Worm (Caenorhabditis elegans) whole organism, mixed stage, embryonic: ENCODE results near the gene his-71.

Experiments
- mep-1 ChIP-seq: fragments of 150-350 bp; optimal IDR thresholded peaks from 2 replicates; lab custom pipeline; 2017; ENCODE audit warnings: missing biosample characterization, missing genetic modification reagents, missing genetic modification characterization, inconsistent platforms
- nhr-12 ChIP-seq: fragments of 150-350 bp; optimal IDR thresholded peaks from 2 replicates; lab custom pipeline; 2014; ENCODE audit warnings: missing biosample characterization, missing genetic modification characterization
- nhr-237 ChIP-seq: fragments of 150-350 bp; optimal IDR thresholded peaks from 2 replicates; lab custom pipeline; 2014; ENCODE audit warnings: missing biosample characterization, missing genetic modification characterization
- nhr-28 ChIP-seq: fragments of 150-350 bp; optimal IDR thresholded peaks from 2 replicates; lab custom pipeline; 2014; ENCODE audit warnings: missing biosample characterization, missing genetic modification characterization
- pha-4 ChIP-seq: fragments of 150-350 bp; optimal IDR thresholded peaks from 2 replicates; lab custom pipeline; 2018; ENCODE audit warnings: missing biosample characterization, missing genetic modification reagents, missing genetic modification characterization
- snpc-4 ChIP-seq: fragments of 150-350 bp; optimal IDR thresholded peaks from 2 replicates; lab custom pipeline; 2014; ENCODE audit warnings: missing biosample characterization, missing genetic modification characterization
- unc-39 ChIP-seq: fragments of 150-350 bp; optimal IDR thresholded peaks from 2 replicates; lab custom pipeline; 2014; ENCODE audit warnings: missing biosample characterization, missing genetic modification characterization
- ztf-11 ChIP-seq: fragments of 150-350 bp; optimal IDR thresholded peaks from 2 replicates; lab custom pipeline; 2014; ENCODE audit warnings: missing biosample characterization, missing genetic modification characterization

- TF ChIP-seq nhr-28 (tag; lab: Kevin White, UChicago), result no peak
- TF ChIP-seq ztf-11 (tag; lab: Kevin White, UChicago), result no peak
- TF ChIP-seq unc-39 (tag; lab: Kevin White, UChicago), result no peak
- TF ChIP-seq pha-4 (tag; lab: Kevin White, UChicago), result no peak
- no peak for TF ChIP-seq snpc-4 (tag; lab: Kevin White, UChicago)
- no peak for TF ChIP-seq nhr-12 (tag; lab: Kevin White, UChicago)
- TF ChIP-seq nhr-237 (tag; lab: Kevin White, UChicago), result no peak
- no peak for TF ChIP-seq mep-1 (tag; lab: Kevin White, UChicago)
Observed at ce11 chrX:7968537-7968936, 13.3 kb downstream of the his-71 start.
